Worm (Caenorhabditis elegans): Measurements from ENCODE around the gene lin-7.
"Not testable (repeated sequence)": the region's sequence is repeated elsewhere in the genome, so short reads cannot be mapped to it uniquely, and the experiment has no call there.

Gene lin-7

ce11 chrII:14297050-14297449, 52.2 kb downstream of the lin-7 start, which contains the start of gene Y54G11A.7:
Gene Y54G11A.7, plus strand, starts transcription at chrII:14297305.
- TF ChIP-seq egl-18 (GFP tag; IDR thresholded peaks at IDR 0.05); him-1 (tag; optimal IDR thresholded peaks at IDR 0.05); dox-1 (GFP tag; IDR thresholded peaks at IDR 0.05): not testable (repeated sequence)

DNA sequence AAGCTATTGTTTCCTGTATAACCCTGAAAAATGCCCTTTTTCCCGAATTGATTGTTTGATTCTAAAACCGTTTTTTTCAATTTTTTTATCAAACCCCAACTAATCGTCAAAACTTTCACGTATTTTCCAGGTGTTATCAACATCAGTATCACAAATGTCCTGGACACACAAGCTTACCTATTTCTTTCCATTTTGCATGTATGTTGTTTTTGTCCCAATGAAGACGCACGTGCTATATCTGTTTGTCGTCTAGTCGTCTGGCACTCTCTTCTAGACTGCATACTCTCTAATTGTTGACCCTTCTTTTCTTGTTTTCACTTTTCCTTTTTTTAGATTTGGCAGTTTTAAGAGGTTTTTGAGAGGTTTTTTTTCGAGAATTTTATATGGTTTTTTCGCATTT, 52.9 kb downstream of the lin-7 start:
- TF ChIP-seq ceh-27 (GFP tag; optimal IDR thresholded peaks at IDR 0.05) = no peak
- TF ChIP-seq gei-17 (GFP tag; optimal IDR thresholded peaks at IDR 0.05) = no peak
- no peak for TF ChIP-seq F22D6.2 (tag; optimal IDR thresholded peaks at IDR 0.05)
- TF ChIP-seq dpl-1 (GFP tag; optimal IDR thresholded peaks at IDR 0.05) = no peak
- no peak for TF ChIP-seq cebp-2 (GFP tag; IDR thresholded peaks at IDR 0.05)
- no peak for TF ChIP-seq hlh-26 (GFP tag; conservative IDR thresholded peaks at IDR 0.05)
- TF ChIP-seq attf-3 (GFP tag; conservative IDR thresholded peaks at IDR 0.05) = no peak
- no peak for TF ChIP-seq snpc-1.3 (tag; optimal IDR thresholded peaks at IDR 0.05; ENCODE audit: insufficient read depth)
- peak; percentile 34 for TF ChIP-seq pha-4 (tag; optimal IDR thresholded peaks at IDR 0.05)
- TF ChIP-seq Y53G8AR.9 (GFP tag; conservative IDR thresholded peaks at IDR 0.05) = no peak
- no peak for TF ChIP-seq ztf-25 (GFP tag; IDR thresholded peaks at IDR 0.05)
- TF ChIP-seq nfyb-1 (GFP tag; IDR thresholded peaks at IDR 0.05) = no peak
- TF ChIP-seq K12H6.12 (tag; optimal IDR thresholded peaks at IDR 0.05) = no peak
- no peak for TF ChIP-seq ztf-18 (tag; optimal IDR thresholded peaks at IDR 0.05)
- TF ChIP-seq madf-10 (tag; optimal IDR thresholded peaks at IDR 0.05) = no peak
- peak; percentile 20 for TF ChIP-seq attf-5 (GFP tag; optimal IDR thresholded peaks at IDR 0.05)
- no peak for TF ChIP-seq lin-54 (GFP tag; optimal IDR thresholded peaks at IDR 0.05)
- no peak for TF ChIP-seq madf-8 (GFP tag; conservative IDR thresholded peaks at IDR 0.05)
- no peak for TF ChIP-seq Y79H2A.3 (GFP tag; conservative IDR thresholded peaks at IDR 0.05)
- no peak for TF ChIP-seq nhr-120 (GFP tag; IDR thresholded peaks at IDR 0.05)
- no peak for TF ChIP-seq ceh-91 (GFP tag; IDR thresholded peaks at IDR 0.05)
- no peak for TF ChIP-seq tbp1 (GFP tag; optimal IDR thresholded peaks at IDR 0.05)
- peak; percentile 51 for TF ChIP-seq lin-40 (tag; optimal IDR thresholded peaks at IDR 0.05)
- TF ChIP-seq ZK185.1 (tag; optimal IDR thresholded peaks at IDR 0.05; ENCODE audit: poor library complexity, severe bottlenecking) = peak; percentile 5
- no peak for TF ChIP-seq lsy-27 (tag; optimal IDR thresholded peaks at IDR 0.05; ENCODE audit: borderline replicate concordance, insufficient read depth)
- TF ChIP-seq mxl-1 (tag; optimal IDR thresholded peaks at IDR 0.05) = no peak
- TF ChIP-seq bed-2 (GFP tag; IDR thresholded peaks at IDR 0.05) = no peak
- TF ChIP-seq lin-26 (GFP tag; IDR thresholded peaks at IDR 0.05) = no peak
- no peak for TF ChIP-seq Y53F4B.3 (GFP tag; IDR thresholded peaks at IDR 0.05)
- no peak for TF ChIP-seq cebp-1 (GFP tag; IDR thresholded peaks at IDR 0.05)
- peak; percentile 44 for TF ChIP-seq cebp-1 (tag; optimal IDR thresholded peaks at IDR 0.05)
- no peak for TF ChIP-seq Y56A3A.18 (GFP tag; IDR thresholded peaks at IDR 0.05)
- no peak for TF ChIP-seq egrh-3 (GFP tag; IDR thresholded peaks at IDR 0.05)
- TF ChIP-seq unc-62 (GFP tag; optimal IDR thresholded peaks at IDR 0.05) = no peak
- no peak for TF ChIP-seq B0336.3 (GFP tag; IDR thresholded peaks at IDR 0.05)
- no peak for TF ChIP-seq ceh-40 (GFP tag; IDR thresholded peaks at IDR 0.05)
- peak; percentile 76 for TF ChIP-seq nhr-80 (tag; optimal IDR thresholded peaks at IDR 0.05)
- no peak for TF ChIP-seq F52B5.7 (tag; optimal IDR thresholded peaks at IDR 0.05)
- no peak for TF ChIP-seq snpc-4 (GFP tag; optimal IDR thresholded peaks at IDR 0.05)
- peak in 2 of 4 experiments; percentile 20 to 35 for TF ChIP-seq snpc-4 (tag; optimal IDR thresholded peaks at IDR 0.05)
- TF ChIP-seq dox-1 (GFP tag; IDR thresholded peaks at IDR 0.05) = no peak
- no peak for TF ChIP-seq tlf-1 (GFP tag; optimal IDR thresholded peaks at IDR 0.05)
- TF ChIP-seq ceh-58 (GFP tag; IDR thresholded peaks at IDR 0.05) = no peak
- no peak for TF ChIP-seq F23B12.7 (tag; optimal IDR thresholded peaks at IDR 0.05; ENCODE audit: insufficient read depth)
- no peak for TF ChIP-seq hmg-20 (GFP tag; IDR thresholded peaks at IDR 0.05)
- no peak for TF ChIP-seq nhr-27 (tag; optimal IDR thresholded peaks at IDR 0.05)
